Fruit fly (Drosophila melanogaster) whole organism, embryonic: ENCODE measurements around the gene spn-B.

Experiments used
- Abd-B ChIP-seq: fragments of 200-800 bp; sonication (Bioruptor generic); optimal IDR thresholded peaks from 2 replicates; lab custom pipeline; 2018; ENCODE audit warnings: missing biosample characterization, mild to moderate bottlenecking, missing genetic modification characterization, moderate library complexity
- Bdp1 ChIP-seq: fragments of 200-800 bp; sonication (Bioruptor generic); optimal IDR thresholded peaks from 3 replicates; lab custom pipeline; 2016; ENCODE audit warnings: missing biosample characterization, missing genetic modification characterization
- Blimp-1 ChIP-seq: fragments of 200-800 bp; sonication (Bioruptor generic); optimal IDR thresholded peaks from 3 replicates; lab custom pipeline; 2018; ENCODE audit warnings: missing biosample characterization, missing genetic modification characterization, mild to moderate bottlenecking, moderate library complexity, missing genetic modification reagents
- C15 ChIP-seq: fragments of 200-800 bp; sonication (Bioruptor generic); IDR thresholded peaks from 3 replicates; pipeline ENCODE4 v1.3.6; 2022; ENCODE audit warnings: missing biosample characterization, missing genetic modification characterization
- CG10147 ChIP-seq: fragments of 200-800 bp; sonication (Bioruptor generic); optimal IDR thresholded peaks from 2 replicates; lab custom pipeline; 2019; ENCODE audit warnings: missing biosample characterization, mild to moderate bottlenecking, missing genetic modification characterization, moderate library complexity
- CG10462 ChIP-seq: fragments of 200-800 bp; sonication (Bioruptor generic); optimal IDR thresholded peaks from 2 replicates; lab custom pipeline; 2016; ENCODE audit warnings: missing biosample characterization, missing genetic modification characterization
- CG10959 ChIP-seq: fragments of 200-800 bp; sonication (Bioruptor generic); IDR thresholded peaks from 2 replicates; pipeline ENCODE4 v1.3.6; 2022; ENCODE audit warnings: missing biosample characterization, missing genetic modification characterization
- CG11085 ChIP-seq: fragments of 200-800 bp; sonication (Bioruptor generic); IDR thresholded peaks from 2 replicates; pipeline ENCODE4 v1.3.6; 2022; ENCODE audit warnings: missing biosample characterization, missing genetic modification characterization
- CG11247 ChIP-seq: fragments of 200-800 bp; sonication (Bioruptor generic); IDR thresholded peaks from 2 replicates; pipeline ENCODE4 v1.3.6; 2022; ENCODE audit warnings: missing biosample characterization, missing genetic modification characterization
- CG12071 ChIP-seq: fragments of 200-800 bp; sonication (Bioruptor generic); optimal IDR thresholded peaks from 3 replicates; lab custom pipeline; 2018; ENCODE audit warnings: missing biosample characterization, mild to moderate bottlenecking, missing genetic modification characterization
- CG12104 ChIP-seq: fragments of 200-800 bp; sonication (Bioruptor generic); optimal IDR thresholded peaks from 3 replicates; lab custom pipeline; 2016; ENCODE audit warnings: missing biosample characterization, missing genetic modification characterization
- CG12942 ChIP-seq: fragments of 200-800 bp; sonication (Bioruptor generic); optimal IDR thresholded peaks from 3 replicates; lab custom pipeline; 2016; ENCODE audit warnings: missing biosample characterization, missing genetic modification characterization
- CG13287 ChIP-seq: fragments of 200-800 bp; sonication (Bioruptor generic); IDR thresholded peaks from 2 replicates; pipeline ENCODE4 v1.3.6; 2022; ENCODE audit warnings: missing biosample characterization, missing genetic modification characterization; ENCODE audit not compliant: partially characterized antibody
- CG17361 ChIP-seq: fragments of 200-800 bp; sonication (Bioruptor generic); IDR thresholded peaks from 3 replicates; pipeline ENCODE4 v1.3.6; 2022; ENCODE audit warnings: missing biosample characterization, missing genetic modification characterization
- CG30431 ChIP-seq: fragments of 200-800 bp; sonication (Bioruptor generic); optimal IDR thresholded peaks from 2 replicates; lab custom pipeline; 2017; ENCODE audit warnings: missing biosample characterization, missing genetic modification characterization
- CG3838 ChIP-seq: fragments of 200-800 bp; sonication (Bioruptor generic); optimal IDR thresholded peaks from 3 replicates; lab custom pipeline; 2016; ENCODE audit warnings: missing biosample characterization, missing genetic modification characterization
- CG3995 ChIP-seq: fragments of 200-800 bp; sonication (Bioruptor generic); optimal IDR thresholded peaks from 3 replicates; lab custom pipeline; 2016; ENCODE audit warnings: missing biosample characterization, missing genetic modification characterization
- CG42726 ChIP-seq: fragments of 200-800 bp; sonication (Bioruptor generic); IDR thresholded peaks from 2 replicates; pipeline ENCODE4 v1.3.6; 2022; ENCODE audit warnings: missing biosample characterization, missing genetic modification characterization; ENCODE audit not compliant: partially characterized antibody
- CG7745 ChIP-seq: fragments of 200-800 bp; sonication (Bioruptor generic); optimal IDR thresholded peaks from 2 replicates; lab custom pipeline; 2018; ENCODE audit warnings: missing biosample characterization, mild to moderate bottlenecking, missing genetic modification characterization, moderate library complexity
- CG8281 ChIP-seq: fragments of 200-800 bp; sonication (Bioruptor generic); optimal IDR thresholded peaks from 2 replicates; lab custom pipeline; 2018; ENCODE audit warnings: missing biosample characterization, mild to moderate bottlenecking, missing genetic modification characterization, moderate library complexity
- CG9727 ChIP-seq: fragments of 200-800 bp; sonication (Bioruptor generic); optimal IDR thresholded peaks from 3 replicates; lab custom pipeline; 2017; ENCODE audit warnings: missing biosample characterization, mild to moderate bottlenecking, missing genetic modification characterization
- D19A ChIP-seq: fragments of 200-800 bp; optimal IDR thresholded peaks from 3 replicates; lab custom pipeline; 2019; ENCODE audit warnings: missing biosample characterization, mild to moderate bottlenecking, missing genetic modification characterization, moderate library complexity
- Dp ChIP-seq: fragments of 200-800 bp; sonication (Bioruptor generic); optimal IDR thresholded peaks from 2 replicates; lab custom pipeline; 2018; ENCODE audit warnings: missing biosample characterization, mild to moderate bottlenecking, missing genetic modification characterization, moderate library complexity
- Dref ChIP-seq: fragments of 200-800 bp; sonication (Bioruptor generic); IDR thresholded peaks from 2 replicates; pipeline ENCODE4 v1.3.6; 2022; ENCODE audit warnings: missing biosample characterization, missing genetic modification characterization
- E2f1 ChIP-seq: fragments of 200-800 bp; sonication (Bioruptor generic); IDR thresholded peaks from 2 replicates; pipeline ENCODE4 v1.3.6; 2022; ENCODE audit warnings: missing biosample characterization, missing genetic modification characterization
- GATAe ChIP-seq: fragments of 200-800 bp; sonication (Bioruptor generic); conservative IDR thresholded peaks from 2 replicates; pipeline ENCODE4 v1.3.6; 2022; ENCODE audit warnings: missing biosample characterization, missing genetic modification characterization
- HLH54F ChIP-seq: fragments of 200-800 bp; sonication (Bioruptor generic); optimal IDR thresholded peaks from 3 replicates; lab custom pipeline; 2016; ENCODE audit warnings: missing biosample characterization, missing genetic modification characterization
- MTF-1 ChIP-seq: fragments of 200-800 bp; sonication (Bioruptor generic); optimal IDR thresholded peaks from 2 replicates; lab custom pipeline; 2018; ENCODE audit warnings: missing biosample characterization, mild to moderate bottlenecking, missing genetic modification characterization, borderline replicate concordance
- Nf-YA ChIP-seq: fragments of 200-800 bp; sonication (Bioruptor generic); IDR thresholded peaks from 2 replicates; pipeline ENCODE4 v1.3.6; 2022; ENCODE audit warnings: missing biosample characterization, missing genetic modification characterization
- Scr ChIP-seq: fragments of 200-800 bp; sonication (Bioruptor generic); IDR thresholded peaks from 2 replicates; pipeline ENCODE4 v1.3.6; 2022; ENCODE audit warnings: missing biosample characterization, missing genetic modification characterization; ENCODE audit not compliant: partially characterized antibody
- Sin3A ChIP-seq: fragments of >200 bp; optimal IDR thresholded peaks from 2 replicates; lab custom pipeline; 2018
- Six4 ChIP-seq: fragments of 200-800 bp; sonication (Bioruptor generic); optimal IDR thresholded peaks from 2 replicates; lab custom pipeline; 2016; ENCODE audit warnings: missing biosample characterization, missing genetic modification characterization
- crc ChIP-seq: fragments of 200-800 bp; sonication (Bioruptor generic); optimal IDR thresholded peaks from 2 replicates; lab custom pipeline; 2016; ENCODE audit warnings: missing biosample characterization, missing genetic modification characterization
- crol ChIP-seq: fragments of 200-800 bp; sonication (Bioruptor generic); IDR thresholded peaks from 2 replicates; pipeline ENCODE4 v1.3.6; 2022; ENCODE audit warnings: missing biosample characterization, missing genetic modification characterization
- fd96Cb ChIP-seq: fragments of 200-800 bp; sonication (Bioruptor generic); optimal IDR thresholded peaks from 2 replicates; lab custom pipeline; 2018; ENCODE audit warnings: missing biosample characterization, mild to moderate bottlenecking, missing genetic modification characterization, moderate library complexity
- grau ChIP-seq: fragments of 200-800 bp; optimal IDR thresholded peaks from 3 replicates; lab custom pipeline; 2019; ENCODE audit warnings: missing biosample characterization, mild to moderate bottlenecking, missing genetic modification characterization, moderate library complexity
- hkb ChIP-seq, 2 experiments: fragments of 200-800 bp in 1 of 2; fragments of >200 bp in 1 of 2; sonication (Bioruptor generic) in 1 of 2; IDR thresholded peaks in 1 of 2; optimal IDR thresholded peaks in 1 of 2; 2 replicates each; pipeline versions ENCODE4 v1.3.6 to Lab custom; 2017 to 2022; ENCODE audit warnings: missing biosample characterization in 1 of 2, missing genetic modification characterization in 1 of 2
- kni ChIP-seq: fragments of 200-800 bp; sonication (Bioruptor generic); optimal IDR thresholded peaks from 3 replicates; lab custom pipeline; 2017; ENCODE audit warnings: mild to moderate bottlenecking, missing biosample characterization, missing genetic modification reagents, missing genetic modification characterization
- lab ChIP-seq: fragments of 200-800 bp; sonication (Bioruptor generic); optimal IDR thresholded peaks from 3 replicates; lab custom pipeline; 2017; ENCODE audit warnings: missing biosample characterization, missing genetic modification characterization, mild to moderate bottlenecking, moderate library complexity, missing genetic modification reagents
- nmo ChIP-seq: fragments of 200-800 bp; sonication (Bioruptor generic); optimal IDR thresholded peaks from 2 replicates; lab custom pipeline; 2018; ENCODE audit warnings: missing biosample characterization, mild to moderate bottlenecking, missing genetic modification characterization, moderate library complexity
- oc ChIP-seq: fragments of 200-800 bp; sonication (Bioruptor generic); optimal IDR thresholded peaks from 2 replicates; lab custom pipeline; 2018; ENCODE audit warnings: missing biosample characterization, mild to moderate bottlenecking, missing genetic modification characterization, moderate library complexity
- odd ChIP-seq: fragments of 200-800 bp; sonication (Bioruptor generic); optimal IDR thresholded peaks from 2 replicates; lab custom pipeline; 2017; ENCODE audit warnings: missing biosample characterization, mild to moderate bottlenecking, missing genetic modification characterization
- org-1 ChIP-seq: fragments of 200-800 bp; sonication (Bioruptor generic); optimal IDR thresholded peaks from 2 replicates; lab custom pipeline; 2017; ENCODE audit warnings: missing biosample characterization, missing genetic modification characterization
- pzg ChIP-seq: fragments of 200-800 bp; sonication (Bioruptor generic); optimal IDR thresholded peaks from 3 replicates; lab custom pipeline; 2018; ENCODE audit warnings: missing biosample characterization, mild to moderate bottlenecking, missing genetic modification characterization, moderate library complexity
- tgo ChIP-seq: fragments of 200-800 bp; sonication (Bioruptor generic); IDR thresholded peaks from 3 replicates; pipeline ENCODE4 v1.3.6; 2022; ENCODE audit warnings: missing biosample characterization, missing genetic modification characterization
- tin ChIP-seq: fragments of 200-800 bp; sonication (Bioruptor generic); optimal IDR thresholded peaks from 3 replicates; lab custom pipeline; 2016; ENCODE audit warnings: missing biosample characterization, missing genetic modification characterization
- tll ChIP-seq, 2 experiments: fragments of 200-800 bp in 1 of 2; fragments of >200 bp in 1 of 2; sonication (Bioruptor generic) in 1 of 2; optimal IDR thresholded peaks; 2 replicates each; lab custom pipeline; 2017 to 2019; ENCODE audit warnings: missing biosample characterization in 2 of 2, missing genetic modification characterization in 2 of 2, mild to moderate bottlenecking in 1 of 2, moderate library complexity in 1 of 2
- trem ChIP-seq: fragments of 200-800 bp; optimal IDR thresholded peaks from 3 replicates; lab custom pipeline; 2019; ENCODE audit warnings: missing biosample characterization, mild to moderate bottlenecking, missing genetic modification characterization, moderate library complexity

spn-B gene

DNA sequence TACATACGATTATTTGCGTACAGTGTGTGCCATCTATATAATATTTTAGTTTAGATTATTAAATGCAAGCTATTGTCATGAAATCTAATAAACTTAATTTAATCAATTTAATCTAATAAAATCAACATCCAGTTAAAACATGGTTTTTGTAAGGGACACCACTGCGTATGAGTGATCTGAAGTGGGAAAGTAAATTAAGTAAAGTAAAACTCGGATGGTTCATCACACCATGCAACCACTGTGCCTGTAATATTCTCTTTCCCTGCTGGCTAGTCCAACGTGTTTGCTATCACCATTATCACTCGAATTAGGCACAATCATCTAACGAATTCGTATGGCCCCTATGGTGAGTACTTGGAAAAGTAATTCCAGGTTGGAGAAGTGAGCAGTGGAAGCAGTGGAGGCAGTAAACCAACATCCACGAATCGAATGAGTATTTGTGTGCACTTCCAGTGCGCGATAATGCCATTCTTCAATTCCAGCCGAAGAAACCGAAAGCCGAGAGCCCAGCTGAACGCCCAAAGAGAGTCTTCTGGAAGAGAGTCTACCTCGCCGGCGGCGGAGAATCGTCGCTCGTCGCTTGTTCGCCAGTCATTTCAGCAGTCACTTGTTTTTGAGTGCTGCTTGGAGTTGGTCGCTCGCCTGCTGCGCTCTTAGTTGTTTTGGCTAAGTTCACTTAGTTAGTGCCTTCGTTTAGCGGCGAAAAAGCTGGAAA, 39.0 kb upstream of the spn-B start, which contains the start of gene red (continued):
- TF ChIP-seq lab (peak; percentile 91), odd (GFP tag; lab: Kevin White, UChicago) (peak; percentile 79), CG12104 (peak; percentile 57), tgo (GFP tag; lab: Robert Waterston, UW) (peak; percentile 74; the same call in 2 of the 3 replicates), trem (tag; lab: Kevin White, UChicago) (peak; percentile 53), oc (tag; lab: Kevin White, UChicago) (peak; percentile 41), D19A (tag; lab: Kevin White, UChicago) (peak; percentile 65), E2f1 (GFP tag; lab: Robert Waterston, UW) (peak; percentile 60), nmo (GFP tag; lab: Kevin White, UChicago) (peak; percentile 70), CG3838 (GFP tag; lab: Kevin White, UChicago) (no peak), hkb (optimal IDR thresholded peaks at IDR 0.05; lab: Kevin White, UChicago) (no peak), hkb (GFP tag; IDR thresholded peaks at IDR 0.05; lab: Robert Waterston, UW) (peak; percentile 78), grau (peak; percentile 95), crc (GFP tag; lab: Kevin White, UChicago) (peak; percentile 50), CG12071 (GFP tag; lab: Kevin White, UChicago) (peak; percentile 65), GATAe (GFP tag; lab: Robert Waterston, UW) (peak; percentile 52), Bdp1 (GFP tag; lab: Kevin White, UChicago) (peak; percentile 47), CG17361 (GFP tag; lab: Robert Waterston, UW) (peak; percentile 81), CG11247 (GFP tag; lab: Robert Waterston, UW) (0 out of 2 replicates have a peak, but pooled peaks have one; percentile 13), Sin3A (lab: Kevin White, UChicago) (no peak), CG13287 (GFP tag; lab: Robert Waterston, UW) (peak; percentile 13; the same call in 1 of the 2 replicates), CG7745 (no peak), Abd-B (GFP tag; lab: Kevin White, UChicago) (peak; percentile 54), CG8281 (tag; lab: Kevin White, UChicago) (peak; percentile 16), CG3995 (GFP tag; lab: Kevin White, UChicago) (peak; percentile 83), CG10959 (GFP tag; lab: Robert Waterston, UW) (no peak), CG12942 (peak; percentile 48), CG11085 (GFP tag; lab: Robert Waterston, UW) (0 out of 2 replicates have a peak, but pooled peaks have one; percentile 38), CG42726 (GFP tag; lab: Robert Waterston, UW) (no peak), org-1 (GFP tag; lab: Kevin White, UChicago) (peak; percentile 48), kni (GFP tag; lab: Kevin White, UChicago) (peak; percentile 50), tin (peak; percentile 44), pzg (GFP tag; lab: Kevin White, UChicago) (peak; percentile 5), CG30431 (GFP tag; lab: Kevin White, UChicago) (peak; percentile 39), fd96Cb (tag; lab: Kevin White, UChicago) (peak; percentile 63), crol (no peak), CG10147 (GFP tag; lab: Kevin White, UChicago) (peak; percentile 52), HLH54F (peak; percentile 36), Six4 (GFP tag; lab: Kevin White, UChicago) (peak; percentile 65), Scr (no peak), Dp (GFP tag; lab: Kevin White, UChicago) (no peak), Blimp-1 (peak; percentile 72), C15 (GFP tag; lab: Robert Waterston, UW) (0 out of 3 replicates have a peak, but pooled peaks have one; percentile 5), MTF-1 (peak; percentile 44), Nf-YA (GFP tag; lab: Robert Waterston, UW) (no peak), CG9727 (peak; percentile 70), tll (GFP tag; optimal IDR thresholded peaks at IDR 0.05; lab: Kevin White, UChicago) (no peak), CG10462 (GFP tag; lab: Kevin White, UChicago) (peak; percentile 10), Dref (GFP tag; lab: Robert Waterston, UW) (no peak)
